Fruit fly (Drosophila melanogaster) whole organism, pupa: ENCODE results near the gene Osi6.
A peak's percentile ranks its signal among the peaks of the same experiment; 100 is the strongest.

Experiments used
- CG10348 ChIP-seq: fragments of 200-800 bp; sonication (Bioruptor generic); IDR thresholded peaks from 2 replicates; pipeline ENCODE4 v1.3.6; 2022; ENCODE audit warnings: missing biosample characterization, missing genetic modification characterization
- CG12605 ChIP-seq: fragments of 200-800 bp; sonication (Bioruptor generic); IDR thresholded peaks from 2 replicates; pipeline ENCODE4 v1.3.6; 2022; ENCODE audit warnings: missing biosample characterization, missing genetic modification characterization
- CG13204 ChIP-seq: fragments of 200-800 bp; sonication (Bioruptor generic); optimal IDR thresholded peaks from 2 replicates; lab custom pipeline; 2018; ENCODE audit warnings: missing biosample characterization, mild to moderate bottlenecking, missing genetic modification characterization, moderate library complexity
- CG14655 ChIP-seq: fragments of 200-800 bp; sonication (Bioruptor generic); optimal IDR thresholded peaks from 3 replicates; lab custom pipeline; 2017; ENCODE audit warnings: mild to moderate bottlenecking, missing biosample characterization, missing genetic modification reagents, missing genetic modification characterization
- CG15710 ChIP-seq: fragments of 200-800 bp; sonication (Bioruptor generic); optimal IDR thresholded peaks from 2 replicates; lab custom pipeline; 2018; ENCODE audit warnings: missing biosample characterization, mild to moderate bottlenecking, missing genetic modification characterization, moderate library complexity
- CG17806 ChIP-seq: fragments of 200-800 bp; sonication (Bioruptor generic); optimal IDR thresholded peaks from 2 replicates; lab custom pipeline; 2018; ENCODE audit warnings: missing biosample characterization, mild to moderate bottlenecking, missing genetic modification characterization, moderate library complexity
- CG32121 ChIP-seq: fragments of 200-800 bp; sonication (Bioruptor generic); IDR thresholded peaks from 2 replicates; pipeline ENCODE4 v1.3.6; 2022; ENCODE audit warnings: missing biosample characterization, missing genetic modification characterization
- CG34367 ChIP-seq: fragments of 200-800 bp; sonication (Bioruptor generic); optimal IDR thresholded peaks from 2 replicates; lab custom pipeline; 2018; ENCODE audit warnings: missing biosample characterization, mild to moderate bottlenecking, missing genetic modification characterization
- CG4496 ChIP-seq: fragments of 200-800 bp; sonication (Bioruptor generic); IDR thresholded peaks from 3 replicates; pipeline ENCODE4 v1.3.6; 2022; ENCODE audit warnings: missing biosample characterization, missing genetic modification characterization
- CG8159 ChIP-seq: fragments of 200-800 bp; sonication (Bioruptor generic); optimal IDR thresholded peaks from 3 replicates; lab custom pipeline; 2018; ENCODE audit warnings: missing biosample characterization, mild to moderate bottlenecking, missing genetic modification characterization, moderate library complexity
- CG8301 ChIP-seq: fragments of 200-800 bp; sonication (Bioruptor generic); optimal IDR thresholded peaks from 2 replicates; lab custom pipeline; 2018; ENCODE audit warnings: missing biosample characterization, mild to moderate bottlenecking, missing genetic modification characterization
- CG9948 ChIP-seq: fragments of 200-800 bp; sonication (Bioruptor generic); optimal IDR thresholded peaks from 2 replicates; lab custom pipeline; 2018; ENCODE audit warnings: missing biosample characterization, mild to moderate bottlenecking, missing genetic modification characterization, moderate library complexity
- D1 ChIP-seq: fragments of 200-800 bp; sonication (Bioruptor generic); optimal IDR thresholded peaks from 2 replicates; lab custom pipeline; 2018; ENCODE audit warnings: missing biosample characterization, mild to moderate bottlenecking, missing genetic modification characterization, moderate library complexity
- EcR ChIP-seq: fragments of 200-800 bp; sonication (Bioruptor generic); optimal IDR thresholded peaks from 3 replicates; lab custom pipeline; 2019; ENCODE audit warnings: missing biosample characterization, missing genetic modification characterization, mild to moderate bottlenecking, moderate library complexity, missing genetic modification reagents
- Ets98B ChIP-seq: fragments of 200-800 bp; sonication (Bioruptor generic); IDR thresholded peaks from 2 replicates; pipeline ENCODE4 v1.3.6; 2022; ENCODE audit warnings: missing biosample characterization, missing genetic modification characterization
- Pif1A ChIP-seq: fragments of 200-800 bp; sonication (Bioruptor generic); optimal IDR thresholded peaks from 3 replicates; lab custom pipeline; 2016; ENCODE audit warnings: missing biosample characterization, missing genetic modification characterization
- Snoo ChIP-seq: fragments of 200-800 bp; sonication (Bioruptor generic); optimal IDR thresholded peaks from 3 replicates; lab custom pipeline; 2017; ENCODE audit warnings: missing biosample characterization, mild to moderate bottlenecking, missing genetic modification characterization, inconsistent platforms
- fd96Ca ChIP-seq: fragments of 200-800 bp; sonication (Bioruptor generic); IDR thresholded peaks from 3 replicates; pipeline ENCODE4 v1.3.6; 2022; ENCODE audit warnings: missing biosample characterization, missing genetic modification characterization
- gl ChIP-seq: fragments of 200-800 bp; sonication (Bioruptor generic); optimal IDR thresholded peaks from 2 replicates; lab custom pipeline; 2018; ENCODE audit warnings: missing biosample characterization, mild to moderate bottlenecking, missing genetic modification characterization
- rn ChIP-seq: fragments of 200-800 bp; sonication (Bioruptor generic); IDR thresholded peaks from 2 replicates; pipeline ENCODE4 v1.3.6; 2022; ENCODE audit warnings: missing biosample characterization, missing genetic modification characterization

Osi6 gene

DNA sequence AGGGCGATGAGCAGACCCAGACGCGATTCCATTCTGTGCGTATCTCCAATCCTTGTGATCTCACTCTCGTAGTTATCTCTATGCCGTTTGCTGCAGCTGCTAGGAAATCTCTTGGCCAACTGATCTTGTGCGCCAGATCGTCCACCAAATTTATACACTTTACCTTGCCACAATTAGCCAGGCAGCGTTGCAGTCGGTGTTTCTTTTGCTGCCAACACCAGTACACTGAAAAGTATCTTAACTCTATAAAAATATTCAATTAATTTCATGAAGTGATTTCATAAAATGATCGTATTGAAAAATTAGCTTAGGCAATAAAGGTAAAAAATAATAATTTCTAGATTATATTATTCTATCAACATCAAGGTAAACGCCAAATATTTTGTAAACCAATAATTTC lies 34.1 kb downstream of the Osi6 start, which contains the start of gene Osi11:
Gene Osi11, minus strand, starts transcription at position 101 of the 400 bp plus-strand sequence.
- TF ChIP-seq gl (tag; lab: Kevin White, UChicago) (no peak), CG14655 (GFP tag; lab: Kevin White, UChicago) (no peak), CG8301 (tag; lab: Kevin White, UChicago) (no peak), CG4496 (GFP tag; lab: Robert Waterston, UW) (no peak), EcR (GFP tag; lab: Kevin White, UChicago) (no peak), fd96Ca (no peak), rn (GFP tag; lab: Robert Waterston, UW) (no peak)

DNA sequence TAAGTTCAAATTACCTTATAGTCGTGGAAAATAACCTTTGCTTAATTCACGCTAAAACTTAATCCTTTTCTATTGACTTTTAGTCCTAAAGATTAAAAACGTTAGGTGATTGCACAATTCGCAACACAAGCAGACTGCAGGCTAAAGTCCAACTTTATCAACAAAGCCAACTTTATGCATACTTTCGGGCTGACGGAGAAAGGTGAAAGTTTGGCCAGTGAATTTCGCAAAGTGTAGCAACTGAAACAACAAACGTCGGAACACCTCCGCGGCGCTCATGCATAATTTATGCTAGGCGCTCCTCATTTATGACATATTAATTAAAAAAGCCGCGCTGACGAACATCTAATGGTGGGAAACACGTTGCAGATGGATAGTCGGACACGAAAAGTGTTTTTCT lies 35.5 kb downstream of the Osi6 start:
- no peak for TF ChIP-seq Pif1A (GFP tag; lab: Kevin White, UChicago)
- TF ChIP-seq Snoo = no peak
- TF ChIP-seq rn (GFP tag; lab: Robert Waterston, UW) = no peak
- TF ChIP-seq CG4496 (GFP tag; lab: Robert Waterston, UW) = 0 out of 3 replicates have a peak, but pooled peaks have one; percentile 40
- no peak for TF ChIP-seq CG17806 (tag; lab: Kevin White, UChicago)
- TF ChIP-seq CG8301 (tag; lab: Kevin White, UChicago) = peak; percentile 12
- TF ChIP-seq CG13204 (GFP tag; lab: Kevin White, UChicago) = no peak
- TF ChIP-seq CG14655 (GFP tag; lab: Kevin White, UChicago) = peak; percentile 42
- TF ChIP-seq CG9948 = no peak
- no peak for TF ChIP-seq CG34367
- TF ChIP-seq CG10348 (GFP tag; lab: Robert Waterston, UW) = no peak

DNA sequence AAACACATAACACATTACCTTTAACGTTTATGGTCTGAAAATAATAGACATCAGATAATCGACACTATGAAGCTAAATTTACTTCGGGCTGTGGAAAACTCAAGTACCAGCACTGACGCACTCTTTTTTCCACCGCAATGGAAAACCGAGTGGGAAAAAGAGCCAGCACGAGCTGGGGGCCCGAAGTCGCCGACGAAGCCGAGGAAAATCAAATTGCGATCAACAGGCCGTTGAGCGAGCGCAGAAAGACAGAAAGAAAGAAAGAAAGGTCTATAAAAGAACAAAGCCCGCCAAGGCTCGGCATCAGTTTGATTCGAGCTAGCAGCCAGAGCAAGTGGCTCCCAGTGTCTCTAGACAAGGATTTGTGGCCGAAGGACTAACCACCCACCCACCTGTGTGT lies 43.7 kb downstream of the Osi6 start, which contains the start of gene Osi12:
Gene Osi12, plus strand, starts transcription at position 301 of the 400 bp plus-strand sequence.
- no peak for TF ChIP-seq CG9948
- no peak for TF ChIP-seq CG4496 (GFP tag; lab: Robert Waterston, UW)
- no peak for TF ChIP-seq Snoo
- no peak for TF ChIP-seq CG12605 (GFP tag; lab: Robert Waterston, UW)
- no peak for TF ChIP-seq Ets98B
- no peak for TF ChIP-seq CG17806 (tag; lab: Kevin White, UChicago)
- no peak for TF ChIP-seq CG10348 (GFP tag; lab: Robert Waterston, UW)
- TF ChIP-seq CG34367 = no peak
- TF ChIP-seq CG32121 (GFP tag; lab: Robert Waterston, UW) = no peak
- TF ChIP-seq CG15710 (tag; lab: Kevin White, UChicago) = no peak
- TF ChIP-seq, all 21 proteins: peak for 0

DNA sequence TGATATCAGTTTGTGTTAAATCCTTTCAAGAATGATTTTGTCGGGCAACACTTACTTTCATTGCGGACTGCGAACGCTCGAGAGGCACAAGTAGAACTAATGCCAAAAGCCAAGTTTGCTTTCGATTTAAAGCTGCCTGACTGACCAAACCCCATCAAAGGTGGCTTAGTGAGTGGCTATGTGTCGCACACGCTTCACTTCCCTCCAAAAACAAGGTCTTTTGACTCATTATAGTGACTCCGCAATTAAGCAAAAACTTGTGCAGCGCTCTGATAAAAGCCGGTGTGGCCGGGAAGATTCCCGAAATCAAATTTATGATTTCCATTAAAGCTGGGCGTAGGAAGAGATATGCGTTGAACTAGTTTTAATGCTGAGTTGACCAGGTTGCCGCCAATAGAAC lies 50.6 kb downstream of the Osi6 start, which contains the start of gene CG15597:
Gene CG15597, minus strand, starts transcription at position 101 of the 400 bp plus-strand sequence.
- TF ChIP-seq CG32121 (GFP tag; lab: Robert Waterston, UW) (no peak), EcR (GFP tag; lab: Kevin White, UChicago) (no peak), CG13204 (GFP tag; lab: Kevin White, UChicago) (no peak), CG8301 (tag; lab: Kevin White, UChicago) (no peak), CG34367 (no peak), fd96Ca (no peak), Ets98B (no peak), D1 (tag; lab: Kevin White, UChicago) (no peak), gl (tag; lab: Kevin White, UChicago) (no peak), CG12605 (GFP tag; lab: Robert Waterston, UW) (no peak), CG8159 (tag; lab: Kevin White, UChicago) (no peak), rn (GFP tag; lab: Robert Waterston, UW) (no peak), Snoo (no peak), CG14655 (GFP tag; lab: Kevin White, UChicago) (no peak), CG9948 (no peak), CG15710 (tag; lab: Kevin White, UChicago) (no peak)
